Worm (Caenorhabditis elegans) whole organism, L1 larva: ENCODE data around the gene dct-12.

Experiments used
- efl-1 ChIP-seq, 4 experiments: fragments of 150-350 bp; optimal IDR thresholded peaks in 3 of 4; peaks in 1 of 4; 1 replicate in 1 of 4; 2 replicates in 3 of 4; lab custom pipeline; 2014; ENCODE audit warnings: missing biosample characterization in 2 of 4, missing genetic modification characterization in 2 of 4, missing genetic modification reagents in 2 of 4
- lin-39 ChIP-seq: fragments of 150-350 bp; optimal IDR thresholded peaks from 2 replicates; lab custom pipeline; 2014; ENCODE audit warnings: missing biosample characterization, missing genetic modification reagents, missing genetic modification characterization
- zip-4 ChIP-seq: fragments of 200-800 bp; sonication (Bioruptor generic); optimal IDR thresholded peaks from 2 replicates; lab custom pipeline; 2018; ENCODE audit warnings: mild to moderate bottlenecking, missing genetic modification characterization, moderate library complexity, missing compliant biosample characterization

The dct-12 gene

DNA sequence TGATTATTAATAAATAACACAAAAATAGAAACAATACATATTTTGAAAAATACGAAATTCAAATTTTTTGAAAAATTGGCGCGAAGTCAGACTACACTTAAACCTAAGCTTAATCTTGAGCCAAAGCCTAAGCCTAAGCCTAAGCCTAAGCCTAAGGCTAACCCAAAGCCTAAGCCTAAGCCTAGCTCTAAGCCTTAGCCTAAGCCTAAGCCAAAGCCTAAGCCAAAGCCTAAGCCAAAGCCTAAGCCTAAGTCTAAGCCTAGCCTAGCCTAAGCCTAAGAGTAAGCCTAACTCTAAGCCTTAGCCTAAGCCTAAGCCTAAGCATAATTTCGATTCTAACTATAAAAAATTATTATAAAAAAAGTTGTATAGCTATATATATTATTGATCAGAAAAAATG lies 51.4 kb downstream of the dct-12 start:
- no peak for TF ChIP-seq efl-1 (optimal IDR thresholded peaks at IDR 0.05; lab: Kevin White, UChicago)
- no peak for TF ChIP-seq efl-1 (GFP tag; optimal IDR thresholded peaks at IDR 0.05 in 1 of 2; lab: Kevin White, UChicago)
- TF ChIP-seq lin-39 (tag; lab: Kevin White, UChicago): no peak
- TF ChIP-seq zip-4: no peak
- TF ChIP-seq, all 84 proteins: peak for 0
